Worm (Caenorhabditis elegans): ENCODE measurements around the gene F15H10.8.

ce11 chrV:10398431-10398830, 4.3 kb downstream of the F15H10.8 start, which contains the start of gene ugt-2:
- no peak for TF ChIP-seq nhr-237 (tag; optimal IDR thresholded peaks at IDR 0.05)
- no peak for TF ChIP-seq lsy-2 (tag; optimal IDR thresholded peaks at IDR 0.05)
- TF ChIP-seq sptf-1 (tag; optimal IDR thresholded peaks at IDR 0.05) = no peak
- no peak for TF ChIP-seq elt-3 (tag; optimal IDR thresholded peaks at IDR 0.05)
- no peak for TF ChIP-seq unc-39 (tag; optimal IDR thresholded peaks at IDR 0.05)
- no peak for TF ChIP-seq nhr-12 (tag; optimal IDR thresholded peaks at IDR 0.05)
- TF ChIP-seq nhr-76 (tag; optimal IDR thresholded peaks at IDR 0.05) = no peak
- no peak for TF ChIP-seq blmp-1 (tag; optimal IDR thresholded peaks at IDR 0.05)
- no peak for TF ChIP-seq snpc-4 (tag; optimal IDR thresholded peaks at IDR 0.05)
- no peak for TF ChIP-seq ceh-39 (tag; optimal IDR thresholded peaks at IDR 0.05)
